Worm (Caenorhabditis elegans) whole organism, L2 larva: Measurements from ENCODE around the gene nhr-192.

ENCODE experiments used
- blmp-1 ChIP-seq: sonication (generic microtip); optimal IDR thresholded peaks from 2 replicates; lab custom pipeline; 2017; ENCODE audit warnings: missing genetic modification characterization, mild to moderate bottlenecking, missing compliant biosample characterization, antibody characterized with exemption, moderate library complexity; ENCODE audit not compliant: insufficient read depth
- egl-27 ChIP-seq: sonication (generic microtip); optimal IDR thresholded peaks from 3 replicates; lab custom pipeline; 2017; ENCODE audit warnings: missing biosample characterization, missing genetic modification reagents, missing genetic modification characterization
- lin-39 ChIP-seq: fragments of 150-350 bp; optimal IDR thresholded peaks from 2 replicates; lab custom pipeline; 2014; ENCODE audit warnings: missing biosample characterization, missing genetic modification reagents, missing genetic modification characterization
- ztf-11 ChIP-seq: sonication (generic microtip); optimal IDR thresholded peaks from 2 replicates; lab custom pipeline; 2017; ENCODE audit warnings: missing biosample characterization, missing genetic modification characterization

ce11 chrV:10043234-10043796 is 27.1 kb downstream of the nhr-192 start, which contains the start of gene T06E8.8:
- no peak for TF ChIP-seq lin-39 (tag; lab: Kevin White, UChicago)
- TF ChIP-seq ztf-11 (tag; lab: Kevin White, UChicago) = no peak
- TF ChIP-seq blmp-1 (tag; lab: Kevin White, UChicago) = peak; percentile 87
- peak; percentile 63 for TF ChIP-seq egl-27 (tag; lab: Kevin White, UChicago)
